Worm (Caenorhabditis elegans) whole organism, mixed stage, embryonic: ENCODE results near the gene acr-14.

Source experiments
- drap-1 ChIP-seq: fragments of 200-800 bp; sonication (Bioruptor generic); optimal IDR thresholded peaks from 3 replicates; lab custom pipeline; 2018; ENCODE audit warnings: mild to moderate bottlenecking, missing genetic modification characterization, missing compliant biosample characterization
- elt-3 ChIP-seq: fragments of 150-350 bp; optimal IDR thresholded peaks from 2 replicates; lab custom pipeline; 2014; ENCODE audit warnings: missing biosample characterization, missing genetic modification characterization
- lin-13 ChIP-seq: fragments of 150-350 bp; optimal IDR thresholded peaks from 2 replicates; lab custom pipeline; 2014; ENCODE audit warnings: missing biosample characterization, missing genetic modification characterization

ce11 chrII:8216433-8216832, 39.4 kb upstream of the acr-14 start, which contains the start of gene M110.3:
- TF ChIP-seq drap-1 (GFP tag; lab: Kevin White, UChicago) (no peak), lin-13 (tag; lab: Kevin White, UChicago) (no peak), elt-3 (tag; lab: Kevin White, UChicago) (no peak)
